Fruit fly (Drosophila melanogaster) whole organism, embryonic: ENCODE results near the gene Syt14.

Source experiments
- Abd-B ChIP-seq: fragments of 200-800 bp; sonication (Bioruptor generic); optimal IDR thresholded peaks from 2 replicates; lab custom pipeline; 2018; ENCODE audit warnings: missing biosample characterization, mild to moderate bottlenecking, missing genetic modification characterization, moderate library complexity
- CG1024 ChIP-seq: fragments of 200-800 bp; sonication (Bioruptor generic); IDR thresholded peaks from 2 replicates; pipeline ENCODE4 v1.3.6; 2022; ENCODE audit warnings: missing biosample characterization, missing genetic modification characterization
- CG10366 ChIP-seq: fragments of 200-800 bp; sonication (Bioruptor generic); IDR thresholded peaks from 2 replicates; pipeline ENCODE4 v1.3.6; 2022; ENCODE audit warnings: missing biosample characterization, missing genetic modification characterization
- CG14965 ChIP-seq: fragments of 200-800 bp; sonication (Bioruptor generic); optimal IDR thresholded peaks from 2 replicates; lab custom pipeline; 2016; ENCODE audit warnings: missing biosample characterization, missing genetic modification characterization, borderline replicate concordance
- CG15479 ChIP-seq: fragments of 200-800 bp; sonication (Bioruptor generic); optimal IDR thresholded peaks from 3 replicates; lab custom pipeline; 2019; ENCODE audit warnings: missing biosample characterization, mild to moderate bottlenecking, missing genetic modification characterization, moderate library complexity
- CG17829 ChIP-seq: fragments of 200-800 bp; optimal IDR thresholded peaks from 2 replicates; lab custom pipeline; 2019; ENCODE audit warnings: missing biosample characterization, mild to moderate bottlenecking, missing genetic modification characterization, moderate library complexity
- CG18764 ChIP-seq: fragments of 200-800 bp; sonication (Bioruptor generic); optimal IDR thresholded peaks from 3 replicates; lab custom pipeline; 2016; ENCODE audit warnings: missing biosample characterization, missing genetic modification characterization
- CG2199 ChIP-seq: fragments of 200-800 bp; sonication (Bioruptor generic); IDR thresholded peaks from 3 replicates; pipeline ENCODE4 v1.3.6; 2022; ENCODE audit warnings: missing biosample characterization, missing genetic modification characterization
- CG31388 ChIP-seq: fragments of 200-800 bp; sonication (Bioruptor generic); optimal IDR thresholded peaks from 2 replicates; lab custom pipeline; 2016; ENCODE audit warnings: missing biosample characterization, missing genetic modification characterization
- CG34376 ChIP-seq: fragments of 200-800 bp; sonication (Bioruptor generic); optimal IDR thresholded peaks from 2 replicates; lab custom pipeline; 2018; ENCODE audit warnings: missing biosample characterization, mild to moderate bottlenecking, missing genetic modification characterization
- CG5245 ChIP-seq: fragments of 200-800 bp; sonication (Bioruptor generic); optimal IDR thresholded peaks from 3 replicates; lab custom pipeline; 2016; ENCODE audit warnings: missing biosample characterization, missing genetic modification characterization
- CG7987 ChIP-seq: fragments of 200-800 bp; sonication (Bioruptor generic); optimal IDR thresholded peaks from 2 replicates; lab custom pipeline; 2018; ENCODE audit warnings: missing biosample characterization, mild to moderate bottlenecking, missing genetic modification characterization, moderate library complexity
- CG8290 ChIP-seq, 3 experiments: fragments of 200-800 bp; sonication (Bioruptor generic); optimal IDR thresholded peaks; 2 replicates each; lab custom pipeline; 2016 to 2019; ENCODE audit warnings: missing biosample characterization in 3 of 3, missing genetic modification characterization in 3 of 3, mild to moderate bottlenecking in 2 of 3, moderate library complexity in 1 of 3
- CG9876 ChIP-seq: fragments of 200-800 bp; sonication (Bioruptor generic); optimal IDR thresholded peaks from 2 replicates; lab custom pipeline; 2016; ENCODE audit warnings: missing biosample characterization, missing genetic modification characterization
- Chrac-16 ChIP-seq: fragments of 200-800 bp; sonication (Bioruptor generic); optimal IDR thresholded peaks from 3 replicates; lab custom pipeline; 2016; ENCODE audit warnings: missing biosample characterization, missing genetic modification characterization
- D ChIP-seq, 2 experiments: fragments of 200-800 bp in 1 of 2; fragments of >200 bp in 1 of 2; sonication (Bioruptor generic) in 1 of 2; optimal IDR thresholded peaks; 2 replicates in 1 of 2; 3 replicates in 1 of 2; lab custom pipeline; 2017; ENCODE audit warnings: mild to moderate bottlenecking in 1 of 2, missing biosample characterization in 1 of 2, missing genetic modification characterization in 1 of 2, missing genetic modification reagents in 1 of 2
- Deaf1 ChIP-seq: fragments of 200-800 bp; optimal IDR thresholded peaks from 3 replicates; lab custom pipeline; 2019; ENCODE audit warnings: missing biosample characterization, mild to moderate bottlenecking, missing genetic modification characterization, moderate library complexity
- Dek ChIP-seq: fragments of 200-800 bp; sonication (Bioruptor generic); optimal IDR thresholded peaks from 3 replicates; lab custom pipeline; 2019; ENCODE audit warnings: missing biosample characterization, mild to moderate bottlenecking, missing genetic modification characterization, moderate library complexity
- Hey ChIP-seq: fragments of 200-800 bp; sonication (Bioruptor generic); optimal IDR thresholded peaks from 3 replicates; lab custom pipeline; 2018; ENCODE audit warnings: missing biosample characterization, mild to moderate bottlenecking, missing genetic modification characterization
- MESR4 ChIP-seq: fragments of 200-800 bp; sonication (Bioruptor generic); optimal IDR thresholded peaks from 2 replicates; lab custom pipeline; 2018; ENCODE audit warnings: missing biosample characterization, mild to moderate bottlenecking, missing genetic modification characterization, moderate library complexity
- Max ChIP-seq: fragments of 200-800 bp; sonication (Bioruptor generic); optimal IDR thresholded peaks from 2 replicates; lab custom pipeline; 2016; ENCODE audit warnings: missing biosample characterization, mild to moderate bottlenecking, missing genetic modification characterization
- Mrtf ChIP-seq: fragments of 200-800 bp; sonication (Bioruptor generic); IDR thresholded peaks from 3 replicates; pipeline ENCODE4 v1.3.6; 2022; ENCODE audit warnings: missing biosample characterization, missing genetic modification characterization
- Nf-YB ChIP-seq: fragments of 200-800 bp; sonication (Bioruptor generic); optimal IDR thresholded peaks from 3 replicates; lab custom pipeline; 2019; ENCODE audit warnings: missing biosample characterization, mild to moderate bottlenecking, missing genetic modification characterization, moderate library complexity
- Scr ChIP-seq: fragments of 200-800 bp; sonication (Bioruptor generic); IDR thresholded peaks from 2 replicates; pipeline ENCODE4 v1.3.6; 2022; ENCODE audit warnings: missing biosample characterization, missing genetic modification characterization; ENCODE audit not compliant: partially characterized antibody
- Ssrp ChIP-seq: fragments of 200-800 bp; sonication (Bioruptor generic); optimal IDR thresholded peaks from 2 replicates; lab custom pipeline; 2018; ENCODE audit warnings: missing biosample characterization, mild to moderate bottlenecking, missing genetic modification characterization, moderate library complexity
- aop ChIP-seq: fragments of 200-800 bp; sonication (Bioruptor generic); IDR thresholded peaks from 2 replicates; pipeline ENCODE4 v1.3.6; 2022; ENCODE audit warnings: missing biosample characterization, missing genetic modification characterization
- cad ChIP-seq: fragments of >200 bp; optimal IDR thresholded peaks from 2 replicates; lab custom pipeline; 2017; ENCODE audit warnings: missing biosample characterization, missing genetic modification characterization
- cg ChIP-seq: fragments of 200-800 bp; sonication (Bioruptor generic); optimal IDR thresholded peaks from 3 replicates; lab custom pipeline; 2019; ENCODE audit warnings: missing biosample characterization, mild to moderate bottlenecking, missing genetic modification characterization, moderate library complexity
- crp ChIP-seq, 2 experiments: fragments of 200-800 bp; sonication (Bioruptor generic); optimal IDR thresholded peaks; 2 replicates in 1 of 2; 3 replicates in 1 of 2; lab custom pipeline; 2017; ENCODE audit warnings: missing biosample characterization in 2 of 2, missing genetic modification characterization in 2 of 2, mild to moderate bottlenecking in 1 of 2, moderate library complexity in 1 of 2
- dati ChIP-seq: fragments of 200-800 bp; sonication (Bioruptor generic); IDR thresholded peaks from 2 replicates; pipeline ENCODE4 v1.3.6; 2022; ENCODE audit warnings: missing biosample characterization, missing genetic modification characterization
- dimm ChIP-seq: fragments of 200-800 bp; sonication (Bioruptor generic); IDR thresholded peaks from 2 replicates; pipeline ENCODE4 v1.3.6; 2022; ENCODE audit warnings: missing biosample characterization, missing genetic modification characterization
- ewg ChIP-seq: fragments of 200-800 bp; sonication (Bioruptor generic); optimal IDR thresholded peaks from 3 replicates; lab custom pipeline; 2017; ENCODE audit warnings: mild to moderate bottlenecking, missing biosample characterization, missing genetic modification reagents, missing genetic modification characterization
- gsb ChIP-seq: fragments of 200-800 bp; sonication (Bioruptor generic); IDR thresholded peaks from 2 replicates; pipeline ENCODE4 v1.3.6; 2022; ENCODE audit warnings: missing biosample characterization, missing genetic modification characterization
- hb ChIP-seq: fragments of 200-800 bp; sonication (Bioruptor generic); IDR thresholded peaks from 3 replicates; pipeline ENCODE4 v1.3.6; 2022; ENCODE audit warnings: missing biosample characterization, missing genetic modification characterization; ENCODE audit not compliant: partially characterized antibody
- inv ChIP-seq: fragments of 200-800 bp; sonication (Bioruptor generic); IDR thresholded peaks from 2 replicates; pipeline ENCODE4 v1.3.6; 2022; ENCODE audit warnings: missing biosample characterization, missing genetic modification characterization; ENCODE audit not compliant: partially characterized antibody
- kni ChIP-seq: fragments of 200-800 bp; sonication (Bioruptor generic); optimal IDR thresholded peaks from 3 replicates; lab custom pipeline; 2017; ENCODE audit warnings: mild to moderate bottlenecking, missing biosample characterization, missing genetic modification reagents, missing genetic modification characterization
- onecut ChIP-seq: fragments of 200-800 bp; sonication (Bioruptor generic); IDR thresholded peaks from 2 replicates; pipeline ENCODE4 v1.3.6; 2022; ENCODE audit warnings: missing biosample characterization, missing genetic modification characterization
- p53 ChIP-seq: fragments of 200-800 bp; sonication (Bioruptor generic); optimal IDR thresholded peaks from 2 replicates; lab custom pipeline; 2016; ENCODE audit warnings: missing biosample characterization, missing genetic modification characterization
- pfk ChIP-seq: fragments of 200-800 bp; sonication (Bioruptor generic); optimal IDR thresholded peaks from 2 replicates; lab custom pipeline; 2018; ENCODE audit warnings: missing biosample characterization, mild to moderate bottlenecking, missing genetic modification characterization, moderate library complexity
- pita ChIP-seq: fragments of 200-800 bp; sonication (Bioruptor generic); optimal IDR thresholded peaks from 2 replicates; lab custom pipeline; 2017; ENCODE audit warnings: missing biosample characterization, mild to moderate bottlenecking, missing genetic modification characterization
- pzg ChIP-seq: fragments of 200-800 bp; sonication (Bioruptor generic); optimal IDR thresholded peaks from 3 replicates; lab custom pipeline; 2018; ENCODE audit warnings: missing biosample characterization, mild to moderate bottlenecking, missing genetic modification characterization, moderate library complexity
- repo ChIP-seq: fragments of 200-800 bp; sonication (Bioruptor generic); optimal IDR thresholded peaks from 2 replicates; lab custom pipeline; 2016; ENCODE audit warnings: missing biosample characterization, missing genetic modification characterization
- rib ChIP-seq: fragments of 200-800 bp; sonication (Bioruptor generic); IDR thresholded peaks from 2 replicates; pipeline ENCODE4 v1.3.6; 2022; ENCODE audit warnings: missing biosample characterization, missing genetic modification characterization
- sens ChIP-seq: fragments of 200-800 bp; sonication (Bioruptor generic); peaks from one replicate; lab custom pipeline; 2016; ENCODE audit warnings: missing biosample characterization, missing genetic modification characterization
- stwl ChIP-seq: fragments of 200-800 bp; sonication (Bioruptor generic); optimal IDR thresholded peaks from 3 replicates; lab custom pipeline; 2018; ENCODE audit warnings: missing biosample characterization, mild to moderate bottlenecking, missing genetic modification characterization, moderate library complexity
- tll ChIP-seq, 2 experiments: fragments of 200-800 bp in 1 of 2; fragments of >200 bp in 1 of 2; sonication (Bioruptor generic) in 1 of 2; optimal IDR thresholded peaks; 2 replicates each; lab custom pipeline; 2017 to 2019; ENCODE audit warnings: missing biosample characterization in 2 of 2, missing genetic modification characterization in 2 of 2, mild to moderate bottlenecking in 1 of 2, moderate library complexity in 1 of 2
- unpg ChIP-seq: fragments of 200-800 bp; sonication (Bioruptor generic); optimal IDR thresholded peaks from 3 replicates; lab custom pipeline; 2018; ENCODE audit warnings: missing biosample characterization, mild to moderate bottlenecking, missing genetic modification characterization, moderate library complexity
- vfl ChIP-seq: fragments of 200-800 bp; sonication (Bioruptor generic); optimal IDR thresholded peaks from 2 replicates; lab custom pipeline; 2016; ENCODE audit warnings: missing biosample characterization, missing genetic modification characterization
- zen ChIP-seq: fragments of 200-800 bp; sonication (Bioruptor generic); optimal IDR thresholded peaks from 3 replicates; lab custom pipeline; 2018; ENCODE audit warnings: missing biosample characterization, mild to moderate bottlenecking, missing genetic modification characterization, moderate library complexity
- zen2 ChIP-seq: fragments of 200-800 bp; sonication (Bioruptor generic); IDR thresholded peaks from 3 replicates; pipeline ENCODE4 v1.3.6; 2022; ENCODE audit warnings: missing biosample characterization, missing genetic modification characterization; ENCODE audit not compliant: partially characterized antibody

Gene Syt14

DNA sequence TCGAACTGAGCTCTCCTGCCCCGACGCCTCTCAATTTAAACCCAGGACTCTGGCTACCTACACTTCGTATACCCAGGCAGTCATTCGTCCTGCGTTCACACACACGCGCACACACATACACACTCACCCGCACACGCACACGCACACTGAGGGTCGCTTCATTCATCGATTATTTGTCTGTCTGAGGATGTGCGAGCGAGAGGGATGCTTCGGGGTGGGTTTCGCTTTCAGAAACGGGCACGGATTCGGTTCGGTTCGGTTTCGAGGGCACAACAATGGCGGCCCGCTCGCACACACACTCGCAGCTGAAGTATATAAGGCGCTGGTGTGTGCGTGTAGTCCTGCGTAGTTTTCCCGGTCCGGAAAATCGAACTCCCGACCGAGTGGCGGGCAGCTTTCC, 27.8 kb upstream of the Syt14 start, which contains the start of gene hkb (continued):
- peak; percentile 91 for TF ChIP-seq Deaf1 (tag; lab: Kevin White, UChicago)
- no peak for TF ChIP-seq zen2 (GFP tag; lab: Robert Waterston, UW)
- no peak for TF ChIP-seq pfk (GFP tag; lab: Kevin White, UChicago)
- TF ChIP-seq CG7987 (GFP tag; lab: Kevin White, UChicago) = no peak
- no peak for TF ChIP-seq pzg (GFP tag; lab: Kevin White, UChicago)
- no peak for TF ChIP-seq repo (GFP tag; lab: Kevin White, UChicago)
- TF ChIP-seq kni = peak; percentile 34
- no peak for TF ChIP-seq CG31388
- TF ChIP-seq crp (GFP tag; optimal IDR thresholded peaks at IDR 0.05; lab: Kevin White, UChicago) = no peak
- peak; percentile 94 for TF ChIP-seq Nf-YB (GFP tag; lab: Kevin White, UChicago)
- no peak for TF ChIP-seq Ssrp
- TF ChIP-seq hb (GFP tag; lab: Robert Waterston, UW) = no peak
- TF ChIP-seq Mrtf (GFP tag; lab: Robert Waterston, UW) = no peak
- no peak for TF ChIP-seq aop (GFP tag; lab: Robert Waterston, UW)
- TF ChIP-seq CG17829 (tag; lab: Kevin White, UChicago) = peak; percentile 5
- peak; percentile 15 for TF ChIP-seq cad (GFP tag; lab: Kevin White, UChicago)
- peak; percentile 42 for TF ChIP-seq ewg (GFP tag; lab: Kevin White, UChicago)
- TF ChIP-seq CG9876 = no peak
- TF ChIP-seq CG18764 (GFP tag; lab: Kevin White, UChicago) = no peak
- peak; percentile 55 for TF ChIP-seq zen (tag; lab: Kevin White, UChicago)
- peak; percentile 51 for TF ChIP-seq CG15479
- TF ChIP-seq vfl (GFP tag; lab: Kevin White, UChicago) = peak; percentile 6
- no peak for TF ChIP-seq CG14965 (GFP tag; lab: Kevin White, UChicago)
- no peak for TF ChIP-seq CG8290 (GFP tag; optimal IDR thresholded peaks at IDR 0.05; lab: Kevin White, UChicago)
- no peak for TF ChIP-seq CG8290 (tag; optimal IDR thresholded peaks at IDR 0.05; lab: Kevin White, UChicago)
- TF ChIP-seq Hey = no peak
- no peak for TF ChIP-seq Chrac-16 (GFP tag; lab: Kevin White, UChicago)
- no peak for TF ChIP-seq CG2199 (GFP tag; lab: Robert Waterston, UW)
- no peak for TF ChIP-seq CG34376 (GFP tag; lab: Kevin White, UChicago)
- no peak for TF ChIP-seq unpg (GFP tag; lab: Kevin White, UChicago)
- TF ChIP-seq dimm = no peak
- no peak for TF ChIP-seq pita
- TF ChIP-seq tll (GFP tag; optimal IDR thresholded peaks at IDR 0.05; lab: Kevin White, UChicago) = peak in 1 of 2 experiments; percentile 71
- TF ChIP-seq Abd-B (GFP tag; lab: Kevin White, UChicago) = no peak
- no peak for TF ChIP-seq inv
- no peak for TF ChIP-seq stwl
- no peak for TF ChIP-seq CG10366 (GFP tag; lab: Robert Waterston, UW)
- no peak for TF ChIP-seq CG1024 (GFP tag; lab: Robert Waterston, UW)
- TF ChIP-seq Dek (tag; lab: Kevin White, UChicago) = no peak
- no peak for TF ChIP-seq rib (GFP tag; lab: Robert Waterston, UW)
- TF ChIP-seq CG5245 (GFP tag; lab: Kevin White, UChicago) = no peak
- peak; percentile 66 for TF ChIP-seq D (optimal IDR thresholded peaks at IDR 0.05; lab: Kevin White, UChicago)
- no peak for TF ChIP-seq D (GFP tag; optimal IDR thresholded peaks at IDR 0.05; lab: Kevin White, UChicago)
- TF ChIP-seq Max (GFP tag; lab: Kevin White, UChicago) = no peak
- no peak for TF ChIP-seq MESR4 (GFP tag; lab: Kevin White, UChicago)
- no peak for TF ChIP-seq sens (GFP tag; lab: Kevin White, UChicago)
- TF ChIP-seq gsb (GFP tag; lab: Robert Waterston, UW) = no peak
- peak; percentile 95 for TF ChIP-seq cg (GFP tag; lab: Kevin White, UChicago)
- TF ChIP-seq Scr (GFP tag; lab: Robert Waterston, UW) = no peak
- no peak for TF ChIP-seq p53
- no peak for TF ChIP-seq dati
- peak; percentile 98 for TF ChIP-seq onecut (GFP tag; lab: Robert Waterston, UW)
